Fruit fly (Drosophila melanogaster) whole organism, embryonic: Measurements from ENCODE around the gene Rpt5.

Source experiments
- CG10565 ChIP-seq: fragments of 200-800 bp; sonication (Bioruptor generic); optimal IDR thresholded peaks from 3 replicates; lab custom pipeline; 2016; ENCODE audit warnings: missing biosample characterization, mild to moderate bottlenecking, missing genetic modification characterization
- CG13123 ChIP-seq: fragments of 200-800 bp; sonication (Bioruptor generic); optimal IDR thresholded peaks from 2 replicates; lab custom pipeline; 2016; ENCODE audit warnings: missing biosample characterization, missing genetic modification characterization
- CG13775 ChIP-seq: fragments of 200-800 bp; sonication (Bioruptor generic); optimal IDR thresholded peaks from 3 replicates; lab custom pipeline; 2017; ENCODE audit warnings: missing biosample characterization, mild to moderate bottlenecking, missing genetic modification characterization
- CG17568 ChIP-seq: fragments of 200-800 bp; sonication (Bioruptor generic); optimal IDR thresholded peaks from 2 replicates; lab custom pipeline; 2018; ENCODE audit warnings: missing biosample characterization, mild to moderate bottlenecking, missing genetic modification characterization, moderate library complexity
- CG30020 ChIP-seq: fragments of 200-800 bp; optimal IDR thresholded peaks from 2 replicates; lab custom pipeline; 2019; ENCODE audit warnings: missing biosample characterization, mild to moderate bottlenecking, missing genetic modification characterization, moderate library complexity
- CG5245 ChIP-seq: fragments of 200-800 bp; sonication (Bioruptor generic); optimal IDR thresholded peaks from 3 replicates; lab custom pipeline; 2016; ENCODE audit warnings: missing biosample characterization, missing genetic modification characterization
- Fer2 ChIP-seq: fragments of 200-800 bp; sonication (Bioruptor generic); optimal IDR thresholded peaks from 2 replicates; lab custom pipeline; 2018; ENCODE audit warnings: missing biosample characterization, mild to moderate bottlenecking, missing genetic modification characterization, moderate library complexity
- Lim3 ChIP-seq: fragments of 200-800 bp; sonication (Bioruptor generic); IDR thresholded peaks from 2 replicates; pipeline ENCODE4 v1.3.6; 2022; ENCODE audit warnings: missing biosample characterization, missing genetic modification characterization
- Nf-YA ChIP-seq: fragments of 200-800 bp; sonication (Bioruptor generic); IDR thresholded peaks from 2 replicates; pipeline ENCODE4 v1.3.6; 2022; ENCODE audit warnings: missing biosample characterization, missing genetic modification characterization
- jigr1 ChIP-seq: fragments of 200-800 bp; sonication (Bioruptor generic); IDR thresholded peaks from 3 replicates; pipeline ENCODE4 v1.3.6; 2022; ENCODE audit warnings: missing biosample characterization, missing genetic modification characterization
- row ChIP-seq: fragments of 200-800 bp; sonication (Bioruptor generic); IDR thresholded peaks from 3 replicates; pipeline ENCODE4 v1.3.6; 2022; ENCODE audit warnings: missing biosample characterization, missing genetic modification characterization
- sob ChIP-seq: fragments of 200-800 bp; sonication (Bioruptor generic); IDR thresholded peaks from 2 replicates; pipeline ENCODE4 v1.3.6; 2022; ENCODE audit warnings: missing biosample characterization, missing genetic modification characterization
- zf30C ChIP-seq: fragments of 200-800 bp; sonication (Bioruptor generic); optimal IDR thresholded peaks from 3 replicates; lab custom pipeline; 2018; ENCODE audit warnings: missing biosample characterization, mild to moderate bottlenecking, missing genetic modification characterization

DNA sequence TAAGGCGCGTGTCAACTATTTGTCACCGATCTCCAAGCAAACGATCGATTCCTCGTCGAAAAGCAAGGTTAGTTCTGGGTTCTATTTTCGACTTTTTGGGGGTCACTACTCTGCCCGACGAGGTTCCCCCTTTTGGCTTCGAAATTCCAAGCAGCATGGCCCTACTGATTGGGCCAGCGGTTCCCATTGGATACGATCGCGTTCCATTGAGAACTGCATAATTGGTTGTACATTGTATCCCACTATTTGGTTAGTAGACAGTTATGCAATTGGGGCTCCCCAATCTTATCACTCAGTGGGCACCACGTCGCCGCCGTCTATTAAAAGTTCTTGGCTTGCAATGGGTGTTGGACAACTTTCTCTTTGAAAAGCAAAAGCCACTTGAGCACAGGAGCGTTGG is 18.9 kb upstream of the Rpt5 start:
- no peak for TF ChIP-seq Nf-YA (GFP tag; lab: Robert Waterston, UW)
- no peak for TF ChIP-seq Lim3
- TF ChIP-seq CG30020: no peak
- TF ChIP-seq CG13123 (GFP tag; lab: Kevin White, UChicago): no peak
- no peak for TF ChIP-seq CG5245 (GFP tag; lab: Kevin White, UChicago)
- TF ChIP-seq CG13775 (GFP tag; lab: Kevin White, UChicago): no peak
- no peak for TF ChIP-seq jigr1 (GFP tag; lab: Robert Waterston, UW)
- no peak for TF ChIP-seq CG17568 (GFP tag; lab: Kevin White, UChicago)
- no peak for TF ChIP-seq zf30C (GFP tag; lab: Kevin White, UChicago)
- no peak for TF ChIP-seq Fer2 (tag; lab: Kevin White, UChicago)
- no peak for TF ChIP-seq row (GFP tag; lab: Robert Waterston, UW)
- no peak for TF ChIP-seq CG10565
- TF ChIP-seq sob (GFP tag; lab: Robert Waterston, UW): no peak
